Worm (Caenorhabditis elegans): Measurements from ENCODE around the gene grl-23.

- TF ChIP-seq him-1 (tag; optimal IDR thresholded peaks at IDR 0.05) (no peak), dao-5 (tag; optimal IDR thresholded peaks at IDR 0.05) (no peak), W03F9.2 (tag; optimal IDR thresholded peaks at IDR 0.05) (no peak)
Observed at ce11 chrV:12576495-12576947, at the start of gene grl-23.
